Comparison of ENCODE assay signal across 3 worm cellular contexts in the genomic region with DNA sequence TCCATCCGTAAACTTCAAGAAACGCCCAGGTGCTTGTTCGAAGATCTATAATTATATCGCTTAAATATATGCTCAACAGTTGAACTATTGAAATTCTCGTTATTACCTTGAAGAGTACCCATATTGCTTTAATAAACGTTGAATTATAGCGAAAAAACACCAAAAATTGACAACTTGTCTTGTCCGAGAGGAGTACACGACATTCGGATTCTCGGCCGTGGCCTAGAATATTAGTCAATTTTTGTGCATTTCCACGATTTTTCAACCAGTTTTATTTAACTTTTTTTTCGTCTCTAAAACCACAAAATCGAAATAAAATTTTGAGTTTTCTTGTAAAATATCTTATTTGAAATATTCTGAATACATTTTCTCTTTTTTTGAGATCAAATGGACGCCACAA.
TF ChIP-seq lines count a peak whose summit lies in the region.

A gene (minus strand): TSS at position 205 of the 400 bp plus-strand sequence.
A gene (plus strand): TSS at position 383 of the 400 bp plus-strand sequence.

TF ChIP-seq in whole organism, L2 larva, 48 proteins besides CTCF, POLR2A, EP300 and RAD21 (continued from another document):
- TF ChIP-seq Y55F3AM.14 (GFP tag; optimal IDR thresholded peaks at IDR 0.05; lab: Kevin White, UChicago), result no peak
- no peak for TF ChIP-seq sem-4 (tag; optimal IDR thresholded peaks at IDR 0.05; lab: Kevin White, UChicago)
- no peak for TF ChIP-seq alr-1 (tag; optimal IDR thresholded peaks at IDR 0.05; lab: Kevin White, UChicago)
- TF ChIP-seq nhr-129 (tag; optimal IDR thresholded peaks at IDR 0.05; lab: Kevin White, UChicago), result no peak
- peak; percentile 75 for TF ChIP-seq sma-3 (GFP tag; optimal IDR thresholded peaks at IDR 0.05; lab: Kevin White, UChicago)
- TF ChIP-seq zag-1 (tag; optimal IDR thresholded peaks at IDR 0.05; lab: Kevin White, UChicago), result no peak
- TF ChIP-seq gmeb-1 (tag; optimal IDR thresholded peaks at IDR 0.05; lab: Kevin White, UChicago), result peak; percentile 53
- TF ChIP-seq elt-1 (tag; optimal IDR thresholded peaks at IDR 0.05; lab: Kevin White, UChicago), result no peak
- no peak for TF ChIP-seq ztf-11 (tag; optimal IDR thresholded peaks at IDR 0.05; lab: Kevin White, UChicago)
- no peak for TF ChIP-seq egl-27 (tag; optimal IDR thresholded peaks at IDR 0.05; lab: Kevin White, UChicago)
- peak; percentile 74 for TF ChIP-seq unc-55 (GFP tag; optimal IDR thresholded peaks at IDR 0.05; lab: Kevin White, UChicago)
- TF ChIP-seq nhr-237 (tag; optimal IDR thresholded peaks at IDR 0.05; lab: Kevin White, UChicago), result no peak
- no peak for TF ChIP-seq peb-1 (tag; optimal IDR thresholded peaks at IDR 0.05; lab: Kevin White, UChicago)
- no peak for TF ChIP-seq mab-5 (tag; optimal IDR thresholded peaks at IDR 0.05; lab: Kevin White, UChicago)
- TF ChIP-seq F13H6.1 (tag; optimal IDR thresholded peaks at IDR 0.05; lab: Kevin White, UChicago), result peak; percentile 68
- no peak for TF ChIP-seq nhr-10 (tag; optimal IDR thresholded peaks at IDR 0.05; lab: Kevin White, UChicago)
- TF ChIP-seq nhr-12 (tag; optimal IDR thresholded peaks at IDR 0.05; lab: Kevin White, UChicago), result no peak
- TF ChIP-seq unc-62 (GFP tag; optimal IDR thresholded peaks at IDR 0.05; lab: Kevin White, UChicago), result no peak
- no peak for TF ChIP-seq ama-1 (optimal IDR thresholded peaks at IDR 0.05; lab: Kevin White, UChicago)
- TF ChIP-seq lin-13 (GFP tag; optimal IDR thresholded peaks at IDR 0.05; lab: Kevin White, UChicago), result peak; percentile 41
- no peak for TF ChIP-seq nhr-21 (tag; optimal IDR thresholded peaks at IDR 0.05; lab: Kevin White, UChicago)
- TF ChIP-seq crh-2 (tag; optimal IDR thresholded peaks at IDR 0.05; lab: Kevin White, UChicago), result peak; percentile 66
- TF ChIP-seq blmp-1 (tag; optimal IDR thresholded peaks at IDR 0.05; lab: Kevin White, UChicago; ENCODE audit: insufficient read depth), result no peak
- no peak for TF ChIP-seq dmd-4 (tag; optimal IDR thresholded peaks at IDR 0.05; lab: Kevin White, UChicago)
- no peak for TF ChIP-seq snpc-4 (tag; optimal IDR thresholded peaks at IDR 0.05; lab: Kevin White, UChicago)
- TF ChIP-seq ztf-1 (GFP tag; conservative IDR thresholded peaks at IDR 0.05; lab: Robert Waterston, UW), result no peak

TF ChIP-seq in whole organism, L4 larva, 104 proteins besides CTCF, POLR2A, EP300 and RAD21 (continued from another document):
- TF ChIP-seq F10B5.3 (tag; optimal IDR thresholded peaks at IDR 0.05; lab: Kevin White, UChicago) (no peak), skn-1 (tag; optimal IDR thresholded peaks at IDR 0.05; lab: Kevin White, UChicago) (no peak), F49E8.2 (tag; optimal IDR thresholded peaks at IDR 0.05; lab: Kevin White, UChicago; ENCODE audit: borderline replicate concordance) (peak; percentile 4), D1046.2 (GFP tag; IDR thresholded peaks at IDR 0.05; lab: Robert Waterston, UW) (no peak), arid-1 (GFP tag; conservative IDR thresholded peaks at IDR 0.05; lab: Robert Waterston, UW) (no peak), zag-1 (tag; optimal IDR thresholded peaks at IDR 0.05; lab: Kevin White, UChicago) (no peak), hlh-11 (tag; optimal IDR thresholded peaks at IDR 0.05; lab: Kevin White, UChicago) (peak; percentile 3), ctbp-1 (GFP tag; IDR thresholded peaks at IDR 0.05; lab: Robert Waterston, UW) (no peak), fos-1 (tag; optimal IDR thresholded peaks at IDR 0.05; lab: Kevin White, UChicago) (no peak), F44E2.7 (GFP tag; IDR thresholded peaks at IDR 0.05; lab: Robert Waterston, UW) (no peak), hlh-30 (tag; optimal IDR thresholded peaks at IDR 0.05; lab: Kevin White, UChicago; ENCODE audit: insufficient read depth) (no peak), ZK337.2 (GFP tag; IDR thresholded peaks at IDR 0.05; lab: Robert Waterston, UW) (peak; percentile 73), spr-3 (GFP tag; optimal IDR thresholded peaks at IDR 0.05; lab: Kevin White, UChicago) (no peak), zfp-2 (tag; optimal IDR thresholded peaks at IDR 0.05; lab: Kevin White, UChicago) (no peak), rbr-2 (tag; optimal IDR thresholded peaks at IDR 0.05; lab: Kevin White, UChicago) (peak; percentile 32), nhr-237 (tag; optimal IDR thresholded peaks at IDR 0.05; lab: Kevin White, UChicago) (no peak), jun-1 (tag; optimal IDR thresholded peaks at IDR 0.05; lab: Kevin White, UChicago) (no peak), egl-27 (tag; optimal IDR thresholded peaks at IDR 0.05; lab: Kevin White, UChicago) (no peak), dve-1 (tag; optimal IDR thresholded peaks at IDR 0.05; lab: Kevin White, UChicago; ENCODE audit: insufficient read depth) (peak; percentile 44), saeg-2 (GFP tag; IDR thresholded peaks at IDR 0.05; lab: Robert Waterston, UW) (no peak), madf-5 (GFP tag; IDR thresholded peaks at IDR 0.05; lab: Robert Waterston, UW) (no peak), mep-1 (tag; optimal IDR thresholded peaks at IDR 0.05; lab: Kevin White, UChicago) (peak; percentile 38), dmd-9 (GFP tag; IDR thresholded peaks at IDR 0.05; lab: Robert Waterston, UW) (0 out of 2 replicates have a peak, but pooled peaks have one; percentile 37), nhr-77 (tag; optimal IDR thresholded peaks at IDR 0.05; lab: Kevin White, UChicago) (no peak), ceh-62 (tag; optimal IDR thresholded peaks at IDR 0.05; lab: Kevin White, UChicago) (no peak), lsy-2 (tag; optimal IDR thresholded peaks at IDR 0.05; lab: Kevin White, UChicago) (peak in 1 of 2 experiments; percentile 74), mes-2 (tag; optimal IDR thresholded peaks at IDR 0.05; lab: Kevin White, UChicago; ENCODE audit: poor library complexity, severe bottlenecking) (peak; percentile 97), ceh-32 (tag; optimal IDR thresholded peaks at IDR 0.05; lab: Kevin White, UChicago; ENCODE audit: poor library complexity) (no peak), duxl-1 (tag; optimal IDR thresholded peaks at IDR 0.05; lab: Kevin White, UChicago; ENCODE audit: poor library complexity) (no peak), spr-1 (tag; optimal IDR thresholded peaks at IDR 0.05; lab: Kevin White, UChicago) (no peak), unc-130 (GFP tag; optimal IDR thresholded peaks at IDR 0.05; lab: Kevin White, UChicago) (peak; percentile 86), ztf-7 (tag; optimal IDR thresholded peaks at IDR 0.05; lab: Kevin White, UChicago) (no peak), lin-38 (GFP tag; IDR thresholded peaks at IDR 0.05; lab: Robert Waterston, UW) (no peak), pqm-1 (tag; optimal IDR thresholded peaks at IDR 0.05; lab: Kevin White, UChicago) (no peak), Y5F2A.4 (GFP tag; optimal IDR thresholded peaks at IDR 0.05; lab: Kevin White, UChicago) (no peak)

TF ChIP-seq in whole organism, late embryonic, 69 proteins besides CTCF, POLR2A, EP300 and RAD21 (continued from another document):
- TF ChIP-seq hlh-13 (GFP tag; optimal IDR thresholded peaks at IDR 0.05; lab: Kevin White, UChicago), result no peak
- peak; percentile 38 for TF ChIP-seq ceh-18 (tag; optimal IDR thresholded peaks at IDR 0.05; lab: Kevin White, UChicago)
- TF ChIP-seq lim-6 (tag; optimal IDR thresholded peaks at IDR 0.05; lab: Kevin White, UChicago), result peak; percentile 39
- peak; percentile 25 for TF ChIP-seq ref-2 (tag; optimal IDR thresholded peaks at IDR 0.05; lab: Kevin White, UChicago)
- TF ChIP-seq ceh-34 (tag; optimal IDR thresholded peaks at IDR 0.05; lab: Kevin White, UChicago), result no peak
- TF ChIP-seq ceh-48 (tag; optimal IDR thresholded peaks at IDR 0.05; lab: Kevin White, UChicago), result no peak
- TF ChIP-seq C38D4.7 (GFP tag; optimal IDR thresholded peaks at IDR 0.05; lab: Kevin White, UChicago), result no peak
- no peak for TF ChIP-seq pha-2 (tag; optimal IDR thresholded peaks at IDR 0.05; lab: Kevin White, UChicago)
- TF ChIP-seq pqm-1 (tag; optimal IDR thresholded peaks at IDR 0.05; lab: Kevin White, UChicago), result no peak
- TF ChIP-seq ceh-14 (tag; optimal IDR thresholded peaks at IDR 0.05; lab: Kevin White, UChicago), result no peak
- TF ChIP-seq ztf-16 (tag; optimal IDR thresholded peaks at IDR 0.05; lab: Kevin White, UChicago), result peak; percentile 13
- TF ChIP-seq K02D7.2 (tag; optimal IDR thresholded peaks at IDR 0.05; lab: Kevin White, UChicago), result no peak
- TF ChIP-seq sox-2 (GFP tag; IDR thresholded peaks at IDR 0.05; lab: Robert Waterston, UW), result no peak
- TF ChIP-seq odd-2 (tag; optimal IDR thresholded peaks at IDR 0.05; lab: Kevin White, UChicago), result no peak
- TF ChIP-seq fkh-6 (tag; optimal IDR thresholded peaks at IDR 0.05; lab: Kevin White, UChicago), result no peak
- TF ChIP-seq pax-1 (tag; optimal IDR thresholded peaks at IDR 0.05; lab: Kevin White, UChicago), result no peak
- no peak for TF ChIP-seq ceh-9 (tag; optimal IDR thresholded peaks at IDR 0.05; lab: Kevin White, UChicago)
- no peak for TF ChIP-seq lin-11 (tag; optimal IDR thresholded peaks at IDR 0.05; lab: Kevin White, UChicago)
- TF ChIP-seq npax-4 (tag; optimal IDR thresholded peaks at IDR 0.05; lab: Kevin White, UChicago), result no peak
- TF ChIP-seq ttx-3 (tag; optimal IDR thresholded peaks at IDR 0.05; lab: Kevin White, UChicago), result no peak
- TF ChIP-seq hlh-8 (tag; optimal IDR thresholded peaks at IDR 0.05; lab: Kevin White, UChicago), result peak; percentile 72
- TF ChIP-seq fax-1 (tag; optimal IDR thresholded peaks at IDR 0.05; lab: Kevin White, UChicago), result peak; percentile 2
- TF ChIP-seq pha-4 (tag; optimal IDR thresholded peaks at IDR 0.05; lab: Kevin White, UChicago), result no peak
- TF ChIP-seq elt-4 (tag; optimal IDR thresholded peaks at IDR 0.05; lab: Kevin White, UChicago), result no peak
- no peak for TF ChIP-seq dve-1 (tag; optimal IDR thresholded peaks at IDR 0.05; lab: Kevin White, UChicago)
- no peak for TF ChIP-seq sdc-2 (tag; optimal IDR thresholded peaks at IDR 0.05; lab: Kevin White, UChicago)
- peak; percentile 71 for TF ChIP-seq ceh-2 (tag; optimal IDR thresholded peaks at IDR 0.05; lab: Kevin White, UChicago)
- TF ChIP-seq pat-9 (tag; optimal IDR thresholded peaks at IDR 0.05; lab: Kevin White, UChicago), result no peak
- no peak for TF ChIP-seq nhr-232 (tag; optimal IDR thresholded peaks at IDR 0.05; lab: Kevin White, UChicago)
- TF ChIP-seq madf-2 (tag; optimal IDR thresholded peaks at IDR 0.05; lab: Kevin White, UChicago), result no peak
- no peak for TF ChIP-seq syd-9 (tag; optimal IDR thresholded peaks at IDR 0.05; lab: Kevin White, UChicago)
- TF ChIP-seq rnt-1 (tag; optimal IDR thresholded peaks at IDR 0.05; lab: Kevin White, UChicago), result peak; percentile 7
- TF ChIP-seq eyg-1 (tag; optimal IDR thresholded peaks at IDR 0.05; lab: Kevin White, UChicago), result no peak
- TF ChIP-seq tbx-7 (tag; optimal IDR thresholded peaks at IDR 0.05; lab: Kevin White, UChicago), result peak; percentile 71
- TF ChIP-seq K09A11.1 (tag; optimal IDR thresholded peaks at IDR 0.05; lab: Kevin White, UChicago; ENCODE audit: insufficient read depth), result no peak
- TF ChIP-seq hlh-15 (tag; optimal IDR thresholded peaks at IDR 0.05; lab: Kevin White, UChicago), result no peak
TF ChIP-seq in whole organism, late embryonic: peak in this region for 14.
